Fruit fly (Drosophila melanogaster) whole organism, prepupa: ENCODE measurements around the gene CG6153.

Source experiments
- Blimp-1 ChIP-seq: fragments of 200-800 bp; sonication (Bioruptor generic); optimal IDR thresholded peaks from 3 replicates; lab custom pipeline; 2017; ENCODE audit warnings: missing biosample characterization, missing genetic modification characterization, mild to moderate bottlenecking, moderate library complexity, missing genetic modification reagents
- CG10631 ChIP-seq: fragments of 200-800 bp; sonication (Bioruptor generic); optimal IDR thresholded peaks from 2 replicates; lab custom pipeline; 2016; ENCODE audit warnings: missing biosample characterization, missing genetic modification characterization
- CG10669 ChIP-seq: fragments of 200-800 bp; sonication (Bioruptor generic); optimal IDR thresholded peaks from 3 replicates; lab custom pipeline; 2018; ENCODE audit warnings: missing biosample characterization, mild to moderate bottlenecking, missing genetic modification characterization, moderate library complexity
- CG11902 ChIP-seq: fragments of 200-800 bp; sonication (Bioruptor generic); optimal IDR thresholded peaks from 3 replicates; lab custom pipeline; 2016; ENCODE audit warnings: missing biosample characterization, missing genetic modification characterization
- CG15336 ChIP-seq: fragments of 200-800 bp; sonication (Bioruptor generic); IDR thresholded peaks from 2 replicates; pipeline ENCODE4 v1.3.6; 2022; ENCODE audit warnings: missing biosample characterization, missing genetic modification characterization
- CG1621 ChIP-seq: fragments of 200-800 bp; sonication (Bioruptor generic); optimal IDR thresholded peaks from 3 replicates; lab custom pipeline; 2018; ENCODE audit warnings: missing biosample characterization, mild to moderate bottlenecking, missing genetic modification characterization
- CG3032 ChIP-seq: fragments of 200-800 bp; optimal IDR thresholded peaks from 2 replicates; lab custom pipeline; 2019; ENCODE audit warnings: missing biosample characterization, mild to moderate bottlenecking, missing genetic modification characterization, moderate library complexity
- CG32006 ChIP-seq: fragments of 200-800 bp; sonication (Bioruptor generic); optimal IDR thresholded peaks from 3 replicates; lab custom pipeline; 2017; ENCODE audit warnings: missing biosample characterization, mild to moderate bottlenecking, missing genetic modification characterization
- CG4318 ChIP-seq: fragments of 200-800 bp; sonication (Bioruptor generic); optimal IDR thresholded peaks from 3 replicates; lab custom pipeline; 2017; ENCODE audit warnings: missing biosample characterization, mild to moderate bottlenecking, missing genetic modification characterization
- CG6163 ChIP-seq: fragments of 200-800 bp; sonication (Bioruptor generic); IDR thresholded peaks from 3 replicates; pipeline ENCODE4 v1.3.6; 2022; ENCODE audit warnings: missing biosample characterization, missing genetic modification characterization
- CG6854 ChIP-seq: fragments of 200-800 bp; sonication (Bioruptor generic); optimal IDR thresholded peaks from 2 replicates; lab custom pipeline; 2017; ENCODE audit warnings: missing biosample characterization, mild to moderate bottlenecking, missing genetic modification characterization
- CG9139 ChIP-seq: fragments of 200-800 bp; sonication (Bioruptor generic); optimal IDR thresholded peaks from 3 replicates; lab custom pipeline; 2017; ENCODE audit warnings: missing biosample characterization, mild to moderate bottlenecking, missing genetic modification characterization
- Eip78C ChIP-seq: fragments of 200-800 bp; sonication (Bioruptor generic); peaks from one replicate; lab custom pipeline; 2016; ENCODE audit warnings: missing biosample characterization, missing genetic modification characterization
- Ets96B ChIP-seq: fragments of 200-800 bp; optimal IDR thresholded peaks from 2 replicates; lab custom pipeline; 2019; ENCODE audit warnings: missing biosample characterization, mild to moderate bottlenecking, missing genetic modification characterization, moderate library complexity
- Gug ChIP-seq: fragments of 200-800 bp; sonication (Bioruptor generic); IDR thresholded peaks from 2 replicates; pipeline ENCODE4 v1.3.6; 2022; ENCODE audit warnings: missing biosample characterization, missing genetic modification characterization
- Hr38 ChIP-seq: sonication (Bioruptor generic); optimal IDR thresholded peaks from 2 replicates; lab custom pipeline; 2016; ENCODE audit warnings: missing biosample characterization, missing genetic modification characterization
- Hr39 ChIP-seq: fragments of 200-800 bp; sonication (Bioruptor generic); optimal IDR thresholded peaks from 2 replicates; lab custom pipeline; 2016; ENCODE audit warnings: missing biosample characterization, missing genetic modification characterization
- Met ChIP-seq: fragments of 200-800 bp; sonication (Bioruptor generic); optimal IDR thresholded peaks from 3 replicates; lab custom pipeline; 2016; ENCODE audit warnings: missing biosample characterization, missing genetic modification characterization
- OdsH ChIP-seq: fragments of 200-800 bp; sonication (Bioruptor generic); optimal IDR thresholded peaks from 3 replicates; lab custom pipeline; 2016; ENCODE audit warnings: missing biosample characterization, missing genetic modification characterization
- Sox14 ChIP-seq: fragments of 200-800 bp; sonication (Bioruptor generic); optimal IDR thresholded peaks from 3 replicates; lab custom pipeline; 2016; ENCODE audit warnings: missing biosample characterization, missing genetic modification characterization
- Sox15 ChIP-seq: fragments of 200-800 bp; sonication (Bioruptor generic); optimal IDR thresholded peaks from 3 replicates; lab custom pipeline; 2016; ENCODE audit warnings: missing biosample characterization, missing genetic modification characterization
- dac ChIP-seq: fragments of 200-800 bp; sonication (Bioruptor generic); optimal IDR thresholded peaks from 2 replicates; lab custom pipeline; 2017; ENCODE audit warnings: missing biosample characterization, mild to moderate bottlenecking, missing genetic modification characterization
- dsx ChIP-seq: fragments of 200-800 bp; optimal IDR thresholded peaks from 3 replicates; lab custom pipeline; 2019; ENCODE audit warnings: missing biosample characterization, mild to moderate bottlenecking, missing genetic modification characterization, moderate library complexity; ENCODE audit not compliant: poor library complexity, severe bottlenecking
- esn ChIP-seq: fragments of 200-800 bp; sonication (Bioruptor generic); optimal IDR thresholded peaks from 2 replicates; lab custom pipeline; 2016; ENCODE audit warnings: missing biosample characterization, mild to moderate bottlenecking, missing genetic modification characterization, moderate library complexity
- fd85E ChIP-seq: fragments of 200-800 bp; sonication (Bioruptor generic); optimal IDR thresholded peaks from 3 replicates; lab custom pipeline; 2016; ENCODE audit warnings: missing biosample characterization, missing genetic modification characterization
- fkh ChIP-seq: fragments of 200-800 bp; sonication (Bioruptor generic); optimal IDR thresholded peaks from 3 replicates; lab custom pipeline; 2017; ENCODE audit warnings: missing biosample characterization, mild to moderate bottlenecking, missing genetic modification characterization, moderate library complexity
- net ChIP-seq: fragments of 200-800 bp; sonication (Bioruptor generic); optimal IDR thresholded peaks from 3 replicates; lab custom pipeline; 2016; ENCODE audit warnings: missing biosample characterization, missing genetic modification characterization
- salr ChIP-seq, 2 experiments: fragments of 200-800 bp; sonication (Bioruptor generic); optimal IDR thresholded peaks; 3 replicates each; lab custom pipeline; 2016 to 2018; ENCODE audit warnings: missing biosample characterization in 2 of 2, missing genetic modification characterization in 2 of 2, mild to moderate bottlenecking in 1 of 2
- spab ChIP-seq: fragments of 200-800 bp; sonication (Bioruptor generic); optimal IDR thresholded peaks from 2 replicates; lab custom pipeline; 2017; ENCODE audit warnings: missing biosample characterization, mild to moderate bottlenecking, missing genetic modification characterization, missing genetic modification reagents
- ss ChIP-seq, 2 experiments: fragments of 200-800 bp; sonication (Bioruptor generic); optimal IDR thresholded peaks; 2 replicates in 1 of 2; 3 replicates in 1 of 2; lab custom pipeline; 2017 to 2018; ENCODE audit warnings: mild to moderate bottlenecking in 2 of 2, missing biosample characterization in 2 of 2, missing genetic modification characterization in 2 of 2, moderate library complexity in 1 of 2
- svp ChIP-seq: fragments of 200-800 bp; sonication (Bioruptor generic); peaks from one replicate; lab custom pipeline; 2016; ENCODE audit warnings: missing biosample characterization, missing genetic modification characterization
- topi ChIP-seq: fragments of 200-800 bp; sonication (Bioruptor generic); optimal IDR thresholded peaks from 3 replicates; lab custom pipeline; 2016; ENCODE audit warnings: missing biosample characterization, missing genetic modification characterization

Gene CG6153

DNA sequence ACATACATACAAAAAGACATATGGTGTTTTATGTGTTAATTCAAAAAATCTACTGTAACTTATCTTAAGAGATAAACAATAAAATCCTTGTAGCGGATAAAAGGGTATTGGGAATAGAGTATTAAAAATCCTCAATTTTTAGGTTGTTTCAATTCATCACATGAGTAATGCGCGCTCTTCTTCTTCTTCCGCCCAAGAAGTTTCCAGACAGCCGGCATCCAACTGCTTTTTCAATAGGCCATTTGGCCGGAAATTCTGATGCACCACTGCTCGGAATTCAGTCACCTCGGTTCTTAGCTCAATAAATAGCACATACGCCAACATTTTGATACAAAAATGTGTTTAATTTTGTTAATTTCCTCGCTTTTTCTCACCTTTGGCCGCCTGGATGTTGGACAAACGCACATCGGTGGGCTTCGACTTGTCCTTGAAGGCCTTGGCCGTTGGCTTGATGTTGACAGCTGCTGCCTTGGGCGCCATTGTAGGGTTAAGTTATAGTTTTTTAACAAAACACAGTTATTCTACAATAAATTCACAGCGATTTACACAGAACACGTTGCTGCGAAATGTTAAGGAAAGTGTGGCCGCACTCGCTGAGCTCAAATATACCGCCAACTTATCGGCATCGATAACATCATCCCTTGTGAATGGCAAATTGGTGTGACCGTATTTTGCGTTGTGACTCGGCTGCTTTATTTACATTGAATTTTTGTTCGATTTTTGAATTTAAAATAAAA is at the start of gene CG6153, which contains the start of gene CCT4:
Gene CG6153 (plus strand): TSS at position 651 of the 737 bp plus-strand sequence.
Gene CCT4 (minus strand): TSS at position 592 of the 737 bp plus-strand sequence.
- TF ChIP-seq fkh (GFP tag; lab: Kevin White, UChicago) (peak; percentile 93), CG11902 (no peak), Hr38 (no peak), CG10669 (GFP tag; lab: Kevin White, UChicago) (no peak)

DNA sequence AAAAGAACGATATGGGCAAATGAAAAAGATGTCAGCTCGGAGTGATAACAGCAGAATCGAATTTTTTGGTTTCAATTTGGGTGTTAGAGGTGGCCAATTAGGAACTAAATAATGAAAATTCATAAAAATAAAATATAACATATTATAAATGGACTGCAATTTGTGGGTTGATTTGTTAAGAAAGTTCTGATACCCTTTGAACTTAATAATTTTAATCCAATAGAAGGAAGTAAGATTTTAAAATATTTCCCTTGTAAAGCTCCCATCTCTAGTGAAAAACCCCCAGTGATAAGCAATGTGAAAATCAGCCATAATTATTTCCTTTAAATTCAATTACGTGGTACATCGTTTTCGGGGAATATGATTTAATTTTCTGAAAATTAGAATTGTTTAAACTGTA is 48.5 kb upstream of the CG6153 start:
- TF ChIP-seq OdsH (GFP tag; lab: Kevin White, UChicago) (no peak), svp (peak; percentile 37), esn (GFP tag; lab: Kevin White, UChicago) (peak; percentile 14), spab (no peak), Sox14 (no peak), Blimp-1 (GFP tag; lab: Kevin White, UChicago) (no peak), dsx (GFP tag; lab: Kevin White, UChicago) (no peak)
- TF ChIP-seq, all 60 proteins: peak for 2

dm6 chr2L:12646256-12646655 is 46.5 kb upstream of the CG6153 start, which contains the start of gene Ref2:
Gene Ref2, minus strand, starts transcription at chr2L:12646356.
- TF ChIP-seq fd85E (GFP tag; lab: Kevin White, UChicago) (no peak), svp (peak; percentile 52), CG4318 (GFP tag; lab: Kevin White, UChicago) (no peak), esn (GFP tag; lab: Kevin White, UChicago) (no peak), Gug (no peak)

DNA sequence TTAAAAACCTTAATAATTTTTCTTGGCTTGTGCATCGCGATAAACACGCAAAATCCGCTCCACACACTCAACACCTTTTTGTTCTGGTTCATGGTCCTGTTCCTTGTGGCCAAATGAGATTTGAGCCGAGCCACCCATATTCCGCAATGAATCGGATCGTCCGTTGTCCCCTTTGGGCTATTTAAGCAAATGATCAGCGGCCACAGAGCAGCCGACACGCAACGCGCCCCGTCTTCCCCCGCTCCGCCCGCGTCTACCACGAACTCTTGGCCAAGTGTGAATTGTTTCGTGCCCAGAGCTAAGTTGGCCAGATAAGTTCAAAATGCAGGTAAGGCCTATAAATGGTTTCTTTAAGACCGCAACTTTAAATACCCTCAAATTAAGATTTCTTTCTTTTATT is 41.8 kb upstream of the CG6153 start:
- TF ChIP-seq topi, result no peak
- TF ChIP-seq ss (GFP tag; optimal IDR thresholded peaks at IDR 0.05; lab: Kevin White, UChicago), result peak in 1 of 2 experiments; percentile 91

DNA sequence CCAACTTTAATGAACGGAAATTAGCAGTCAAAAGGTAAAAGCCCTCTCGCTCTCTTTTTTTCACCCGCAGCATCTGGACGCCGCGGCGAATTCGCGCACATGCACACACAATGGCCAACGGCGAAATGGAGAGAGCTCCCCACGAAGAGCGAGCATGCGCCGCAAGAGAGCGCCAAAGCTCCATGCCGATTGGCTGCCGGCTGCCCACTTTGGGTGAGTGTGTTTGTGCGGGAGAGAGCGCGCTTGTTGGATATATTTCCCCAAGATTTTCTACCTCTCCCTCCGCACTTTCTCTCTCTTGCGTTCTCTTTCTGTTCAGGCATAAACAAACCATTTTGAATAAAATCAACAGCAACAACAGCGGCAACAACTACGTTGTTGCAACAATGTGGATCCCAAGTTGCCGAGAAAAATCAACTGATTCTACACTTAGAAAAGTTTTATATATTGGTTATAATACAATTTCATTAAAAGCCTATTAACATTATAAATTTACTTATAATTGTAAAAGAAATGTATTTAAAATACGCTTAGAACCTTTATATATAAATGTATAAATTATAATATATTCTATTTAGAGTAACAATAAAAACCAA is 37.0 kb upstream of the CG6153 start:
- TF ChIP-seq salr (GFP tag; optimal IDR thresholded peaks at IDR 0.05; lab: Kevin White, UChicago) (no peak), CG3032 (tag; lab: Kevin White, UChicago) (peak; percentile 22), dsx (GFP tag; lab: Kevin White, UChicago) (peak; percentile 80), Ets96B (tag; lab: Kevin White, UChicago) (peak; percentile 37), fkh (GFP tag; lab: Kevin White, UChicago) (no peak), CG32006 (peak; percentile 17), CG15336 (GFP tag; lab: Robert Waterston, UW) (peak; percentile 26; the same call in 1 of the 2 replicates), Blimp-1 (GFP tag; lab: Kevin White, UChicago) (no peak), CG6163 (GFP tag; lab: Robert Waterston, UW) (peak; percentile 27; the same call in 1 of the 3 replicates), dac (no peak), Hr38 (no peak), CG6854 (GFP tag; lab: Kevin White, UChicago) (peak; percentile 10), fd85E (GFP tag; lab: Kevin White, UChicago) (no peak), Hr39 (GFP tag; lab: Kevin White, UChicago) (no peak), Met (GFP tag; lab: Kevin White, UChicago) (no peak), net (GFP tag; lab: Kevin White, UChicago) (no peak), CG1621 (tag; lab: Kevin White, UChicago) (no peak), Sox15 (no peak), esn (GFP tag; lab: Kevin White, UChicago) (no peak), CG9139 (GFP tag; lab: Kevin White, UChicago) (no peak), Eip78C (GFP tag; lab: Kevin White, UChicago) (peak; percentile 76), Sox14 (no peak), CG10631 (GFP tag; lab: Kevin White, UChicago) (peak; percentile 14)
